Fruit fly (Drosophila melanogaster) whole organism, embryonic: Measurements from ENCODE around the gene CG42324.

Source experiments
- Asciz ChIP-seq: fragments of 200-800 bp; sonication (Bioruptor generic); optimal IDR thresholded peaks from 2 replicates; lab custom pipeline; 2017; ENCODE audit warnings: missing biosample characterization, mild to moderate bottlenecking, missing genetic modification characterization, missing genetic modification reagents
- Atf3 ChIP-seq: fragments of 200-800 bp; sonication (Bioruptor generic); optimal IDR thresholded peaks from 3 replicates; lab custom pipeline; 2016; ENCODE audit warnings: missing biosample characterization, missing genetic modification characterization
- Blimp-1 ChIP-seq: fragments of 200-800 bp; sonication (Bioruptor generic); optimal IDR thresholded peaks from 3 replicates; lab custom pipeline; 2018; ENCODE audit warnings: missing biosample characterization, missing genetic modification characterization, mild to moderate bottlenecking, moderate library complexity, missing genetic modification reagents
- BtbVII ChIP-seq: fragments of 200-800 bp; sonication (Bioruptor generic); optimal IDR thresholded peaks from 3 replicates; lab custom pipeline; 2017; ENCODE audit warnings: missing biosample characterization, mild to moderate bottlenecking, missing genetic modification characterization
- CG10565 ChIP-seq: fragments of 200-800 bp; sonication (Bioruptor generic); optimal IDR thresholded peaks from 3 replicates; lab custom pipeline; 2016; ENCODE audit warnings: missing biosample characterization, mild to moderate bottlenecking, missing genetic modification characterization
- CG11504 ChIP-seq: fragments of 200-800 bp; sonication (Bioruptor generic); optimal IDR thresholded peaks from 3 replicates; lab custom pipeline; 2019; ENCODE audit warnings: missing biosample characterization, mild to moderate bottlenecking, missing genetic modification characterization, moderate library complexity
- CG12071 ChIP-seq: fragments of 200-800 bp; sonication (Bioruptor generic); optimal IDR thresholded peaks from 3 replicates; lab custom pipeline; 2018; ENCODE audit warnings: missing biosample characterization, mild to moderate bottlenecking, missing genetic modification characterization
- CG1233 ChIP-seq: fragments of 200-800 bp; sonication (Bioruptor generic); optimal IDR thresholded peaks from 4 replicates; lab custom pipeline; 2018; ENCODE audit warnings: missing biosample characterization, mild to moderate bottlenecking, missing genetic modification characterization
- CG17361 ChIP-seq: fragments of 200-800 bp; sonication (Bioruptor generic); IDR thresholded peaks from 3 replicates; pipeline ENCODE4 v1.3.6; 2022; ENCODE audit warnings: missing biosample characterization, missing genetic modification characterization
- CG2120 ChIP-seq: fragments of 200-800 bp; sonication (Bioruptor generic); optimal IDR thresholded peaks from 3 replicates; lab custom pipeline; 2016; ENCODE audit warnings: missing biosample characterization, missing genetic modification characterization
- CG33213 ChIP-seq: fragments of 200-800 bp; sonication (Bioruptor generic); optimal IDR thresholded peaks from 3 replicates; lab custom pipeline; 2016; ENCODE audit warnings: missing biosample characterization, missing genetic modification characterization
- CG4404 ChIP-seq: fragments of 200-800 bp; sonication (Bioruptor generic); IDR thresholded peaks from 2 replicates; pipeline ENCODE4 v1.3.6; 2022; ENCODE audit warnings: missing biosample characterization, missing genetic modification characterization
- CG4730 ChIP-seq: fragments of 200-800 bp; sonication (Bioruptor generic); IDR thresholded peaks from 2 replicates; pipeline ENCODE4 v1.3.6; 2022; ENCODE audit warnings: missing biosample characterization, missing genetic modification characterization
- CG6272 ChIP-seq: fragments of 200-800 bp; sonication (Bioruptor generic); IDR thresholded peaks from 2 replicates; pipeline ENCODE4 v1.3.6; 2022; ENCODE audit warnings: missing biosample characterization, missing genetic modification characterization
- Dll ChIP-seq: fragments of 200-800 bp; sonication (Bioruptor generic); IDR thresholded peaks from 4 replicates; pipeline ENCODE4 v1.3.6; 2022; ENCODE audit warnings: missing biosample characterization, missing genetic modification characterization; ENCODE audit not compliant: partially characterized antibody
- Elba2 ChIP-seq: fragments of 200-800 bp; sonication (Bioruptor generic); optimal IDR thresholded peaks from 3 replicates; lab custom pipeline; 2016; ENCODE audit warnings: missing biosample characterization, missing genetic modification characterization
- H2.0 ChIP-seq: fragments of 200-800 bp; sonication (Bioruptor generic); IDR thresholded peaks from 2 replicates; pipeline ENCODE4 v1.3.6; 2022; ENCODE audit warnings: missing biosample characterization, missing genetic modification characterization
- HHEX ChIP-seq: fragments of 200-800 bp; sonication (Bioruptor generic); optimal IDR thresholded peaks from 3 replicates; lab custom pipeline; 2017; ENCODE audit warnings: missing biosample characterization, mild to moderate bottlenecking, missing genetic modification characterization, missing genetic modification reagents
- Hmr ChIP-seq: fragments of 200-800 bp; sonication (Bioruptor generic); optimal IDR thresholded peaks from 3 replicates; lab custom pipeline; 2017; ENCODE audit warnings: mild to moderate bottlenecking, missing biosample characterization, missing genetic modification reagents, missing genetic modification characterization
- MTF-1 ChIP-seq: fragments of 200-800 bp; sonication (Bioruptor generic); optimal IDR thresholded peaks from 2 replicates; lab custom pipeline; 2018; ENCODE audit warnings: missing biosample characterization, mild to moderate bottlenecking, missing genetic modification characterization, borderline replicate concordance
- Med ChIP-seq: fragments of 200-800 bp; sonication (Bioruptor generic); peaks from one replicate; lab custom pipeline; 2016; ENCODE audit warnings: missing biosample characterization, missing genetic modification characterization, mild to moderate bottlenecking, inconsistent platforms, moderate library complexity
- Mes4 ChIP-seq: fragments of 200-800 bp; sonication (Bioruptor generic); optimal IDR thresholded peaks from 2 replicates; lab custom pipeline; 2016; ENCODE audit warnings: missing biosample characterization, missing genetic modification characterization
- Oli ChIP-seq: fragments of 200-800 bp; sonication (Bioruptor generic); optimal IDR thresholded peaks from 2 replicates; lab custom pipeline; 2018; ENCODE audit warnings: missing biosample characterization, mild to moderate bottlenecking, missing genetic modification characterization, moderate library complexity
- Pdp1 ChIP-seq, 2 experiments: fragments of 200-800 bp; sonication (Bioruptor generic); optimal IDR thresholded peaks; 3 replicates each; lab custom pipeline; 2016; ENCODE audit warnings: missing biosample characterization in 2 of 2, missing genetic modification characterization in 2 of 2, mild to moderate bottlenecking in 1 of 2, moderate library complexity in 1 of 2
- Spps ChIP-seq: fragments of 200-800 bp; sonication (Bioruptor generic); optimal IDR thresholded peaks from 2 replicates; lab custom pipeline; 2018; ENCODE audit warnings: missing biosample characterization, mild to moderate bottlenecking, missing genetic modification characterization
- abd-A ChIP-seq: fragments of 200-800 bp; sonication (Bioruptor generic); optimal IDR thresholded peaks from 3 replicates; lab custom pipeline; 2019; ENCODE audit warnings: missing biosample characterization, mild to moderate bottlenecking, missing genetic modification characterization, moderate library complexity
- ac ChIP-seq: fragments of 200-800 bp; sonication (Bioruptor generic); optimal IDR thresholded peaks from 3 replicates; lab custom pipeline; 2017; ENCODE audit warnings: missing biosample characterization, mild to moderate bottlenecking, missing genetic modification characterization
- bigmax ChIP-seq: fragments of 200-800 bp; sonication (Bioruptor generic); optimal IDR thresholded peaks from 2 replicates; lab custom pipeline; 2018; ENCODE audit warnings: missing biosample characterization, mild to moderate bottlenecking, missing genetic modification characterization
- bsh ChIP-seq, 2 experiments: fragments of 200-800 bp; sonication (Bioruptor generic); optimal IDR thresholded peaks; 2 replicates each; lab custom pipeline; 2017 to 2018; ENCODE audit warnings: mild to moderate bottlenecking in 2 of 2, missing biosample characterization in 2 of 2, missing genetic modification characterization in 2 of 2, moderate library complexity in 1 of 2
- cad ChIP-seq: fragments of >200 bp; optimal IDR thresholded peaks from 2 replicates; lab custom pipeline; 2017; ENCODE audit warnings: missing biosample characterization, missing genetic modification characterization
- danr ChIP-seq: fragments of 200-800 bp; sonication (Bioruptor generic); IDR thresholded peaks from 2 replicates; pipeline ENCODE4 v1.3.6; 2022; ENCODE audit warnings: missing biosample characterization, missing genetic modification characterization
- dmrt11E ChIP-seq: fragments of 200-800 bp; sonication (Bioruptor generic); optimal IDR thresholded peaks from 3 replicates; lab custom pipeline; 2018; ENCODE audit warnings: missing biosample characterization, mild to moderate bottlenecking, missing genetic modification characterization, moderate library complexity
- dmrt99B ChIP-seq: fragments of 200-800 bp; sonication (Bioruptor generic); optimal IDR thresholded peaks from 2 replicates; lab custom pipeline; 2018; ENCODE audit warnings: missing biosample characterization, mild to moderate bottlenecking, missing genetic modification characterization, moderate library complexity
- fu2 ChIP-seq: fragments of 200-800 bp; sonication (Bioruptor generic); optimal IDR thresholded peaks from 2 replicates; lab custom pipeline; 2016; ENCODE audit warnings: missing biosample characterization, missing genetic modification characterization
- h ChIP-seq: fragments of >200 bp; optimal IDR thresholded peaks from 2 replicates; lab custom pipeline; 2017
- lmd ChIP-seq: fragments of 200-800 bp; sonication (Bioruptor generic); IDR thresholded peaks from 2 replicates; pipeline ENCODE4 v1.3.6; 2022; ENCODE audit warnings: missing biosample characterization, missing genetic modification characterization
- mam ChIP-seq: fragments of 200-800 bp; sonication (Bioruptor generic); optimal IDR thresholded peaks from 3 replicates; lab custom pipeline; 2016; ENCODE audit warnings: missing biosample characterization, missing genetic modification characterization
- mirr ChIP-seq: fragments of 200-800 bp; sonication (Bioruptor generic); optimal IDR thresholded peaks from 3 replicates; lab custom pipeline; 2018; ENCODE audit warnings: missing biosample characterization, mild to moderate bottlenecking, missing genetic modification characterization
- onecut ChIP-seq: fragments of 200-800 bp; sonication (Bioruptor generic); IDR thresholded peaks from 2 replicates; pipeline ENCODE4 v1.3.6; 2022; ENCODE audit warnings: missing biosample characterization, missing genetic modification characterization
- pnt ChIP-seq: fragments of 200-800 bp; sonication (Bioruptor generic); optimal IDR thresholded peaks from 3 replicates; lab custom pipeline; 2016; ENCODE audit warnings: missing biosample characterization, missing genetic modification characterization
- pros ChIP-seq: fragments of 200-800 bp; sonication (Bioruptor generic); optimal IDR thresholded peaks from 3 replicates; lab custom pipeline; 2019; ENCODE audit warnings: missing biosample characterization, mild to moderate bottlenecking, missing genetic modification characterization, moderate library complexity
- row ChIP-seq: fragments of 200-800 bp; sonication (Bioruptor generic); IDR thresholded peaks from 3 replicates; pipeline ENCODE4 v1.3.6; 2022; ENCODE audit warnings: missing biosample characterization, missing genetic modification characterization
- sima ChIP-seq: fragments of 200-800 bp; sonication (Bioruptor generic); optimal IDR thresholded peaks from 2 replicates; lab custom pipeline; 2016; ENCODE audit warnings: missing biosample characterization, missing genetic modification characterization
- slp2 ChIP-seq: fragments of 200-800 bp; sonication (Bioruptor generic); optimal IDR thresholded peaks from 2 replicates; lab custom pipeline; 2016; ENCODE audit warnings: missing biosample characterization, missing genetic modification characterization
- stwl ChIP-seq: fragments of 200-800 bp; sonication (Bioruptor generic); optimal IDR thresholded peaks from 3 replicates; lab custom pipeline; 2018; ENCODE audit warnings: missing biosample characterization, mild to moderate bottlenecking, missing genetic modification characterization, moderate library complexity
- tgo ChIP-seq: fragments of 200-800 bp; sonication (Bioruptor generic); IDR thresholded peaks from 3 replicates; pipeline ENCODE4 v1.3.6; 2022; ENCODE audit warnings: missing biosample characterization, missing genetic modification characterization
- tna ChIP-seq: fragments of 200-800 bp; sonication (Bioruptor generic); IDR thresholded peaks from 2 replicates; pipeline ENCODE4 v1.3.6; 2022; ENCODE audit warnings: missing biosample characterization, missing genetic modification characterization; ENCODE audit not compliant: partially characterized antibody
- trh ChIP-seq: fragments of 200-800 bp; sonication (Bioruptor generic); optimal IDR thresholded peaks from 2 replicates; lab custom pipeline; 2016; ENCODE audit warnings: missing biosample characterization, missing genetic modification characterization
- tup ChIP-seq: fragments of 200-800 bp; sonication (Bioruptor generic); optimal IDR thresholded peaks from 2 replicates; lab custom pipeline; 2016; ENCODE audit warnings: missing biosample characterization, mild to moderate bottlenecking, missing genetic modification characterization, moderate library complexity
- unc-4 ChIP-seq: fragments of 200-800 bp; sonication (Bioruptor generic); IDR thresholded peaks from 2 replicates; pipeline ENCODE4 v1.3.6; 2022; ENCODE audit warnings: missing biosample characterization, missing genetic modification characterization; ENCODE audit not compliant: partially characterized antibody
- usp ChIP-seq: fragments of >200 bp; optimal IDR thresholded peaks from 2 replicates; lab custom pipeline; 2017; ENCODE audit warnings: missing biosample characterization, missing genetic modification characterization

Gene CG42324

dm6 chr3L:3556409-3556808, 84.2 kb downstream of the CG42324 start (continued):
- TF ChIP-seq Atf3 (GFP tag; lab: Kevin White, UChicago) (peak; percentile 3), lmd (GFP tag; lab: Robert Waterston, UW) (peak; percentile 76), Elba2 (GFP tag; lab: Kevin White, UChicago) (no peak), tup (GFP tag; lab: Kevin White, UChicago) (peak; percentile 28), usp (GFP tag; lab: Kevin White, UChicago) (no peak), CG1233 (GFP tag; lab: Kevin White, UChicago) (no peak), Med (GFP tag; lab: Kevin White, UChicago) (peak; percentile 89), mirr (GFP tag; lab: Kevin White, UChicago) (no peak), pnt (GFP tag; lab: Kevin White, UChicago) (peak; percentile 64), ac (GFP tag; lab: Kevin White, UChicago) (no peak), Hmr (peak; percentile 52), Asciz (GFP tag; lab: Kevin White, UChicago) (peak; percentile 40), cad (GFP tag; lab: Kevin White, UChicago) (no peak), CG33213 (GFP tag; lab: Kevin White, UChicago) (peak; percentile 7), bigmax (GFP tag; lab: Kevin White, UChicago) (no peak), CG17361 (GFP tag; lab: Robert Waterston, UW) (peak; percentile 76), tna (GFP tag; lab: Robert Waterston, UW) (no peak), CG4730 (no peak), tgo (GFP tag; lab: Robert Waterston, UW) (peak; percentile 48; the same call in 2 of the 3 replicates), h (no peak), BtbVII (GFP tag; lab: Kevin White, UChicago) (peak; percentile 33), CG12071 (GFP tag; lab: Kevin White, UChicago) (peak; percentile 29), Pdp1 (GFP tag; optimal IDR thresholded peaks at IDR 0.05; lab: Kevin White, UChicago) (peak; percentile 33 to 38), fu2 (GFP tag; lab: Kevin White, UChicago) (no peak), HHEX (no peak), unc-4 (GFP tag; lab: Robert Waterston, UW) (no peak), dmrt11E (peak; percentile 37), abd-A (tag; lab: Kevin White, UChicago) (peak; percentile 5), Oli (tag; lab: Kevin White, UChicago) (peak; percentile 76), dmrt99B (tag; lab: Kevin White, UChicago) (peak; percentile 76), stwl (no peak), Spps (tag; lab: Kevin White, UChicago) (no peak), CG6272 (GFP tag; lab: Robert Waterston, UW) (no peak), CG10565 (GFP tag; lab: Kevin White, UChicago) (no peak), mam (peak; percentile 71), CG2120 (GFP tag; lab: Kevin White, UChicago) (peak; percentile 64), CG4404 (GFP tag; lab: Robert Waterston, UW) (peak; percentile 28; the same call in 1 of the 2 replicates), Blimp-1 (peak; percentile 68), pros (no peak), danr (0 out of 2 replicates have a peak, but pooled peaks have one; percentile 24), row (GFP tag; lab: Robert Waterston, UW) (peak; percentile 81), bsh (GFP tag; optimal IDR thresholded peaks at IDR 0.05; lab: Kevin White, UChicago) (peak; percentile 75 to 84), slp2 (peak; percentile 38), Mes4 (GFP tag; lab: Kevin White, UChicago) (peak; percentile 4), H2.0 (GFP tag; lab: Robert Waterston, UW) (0 out of 2 replicates have a peak, but pooled peaks have one; percentile 6), Dll (GFP tag; lab: Robert Waterston, UW) (no peak), sima (no peak), onecut (peak; percentile 33; the same call in 1 of the 2 replicates), trh (GFP tag; lab: Kevin White, UChicago) (peak; percentile 16), CG11504 (tag; lab: Kevin White, UChicago) (peak; percentile 76), MTF-1 (GFP tag; lab: Kevin White, UChicago) (no peak)
